Worm (Caenorhabditis elegans) whole organism, late embryonic: ENCODE results near the gene btb-16.

Experiments used
- C38D4.7 ChIP-seq: fragments of 200-800 bp; sonication (Bioruptor generic); optimal IDR thresholded peaks from 2 replicates; lab custom pipeline; 2018; ENCODE audit warnings: mild to moderate bottlenecking, missing genetic modification characterization, moderate library complexity, missing compliant biosample characterization
- F13H6.1 ChIP-seq: sonication (generic microtip); optimal IDR thresholded peaks from 2 replicates; lab custom pipeline; 2016; ENCODE audit warnings: missing genetic modification characterization, missing compliant biosample characterization
- T23F11.4 ChIP-seq: fragments of 200-800 bp; sonication (Bioruptor generic); optimal IDR thresholded peaks from 2 replicates; lab custom pipeline; 2018; ENCODE audit warnings: mild to moderate bottlenecking, missing genetic modification characterization, missing compliant biosample characterization
- Y22D7AL.16 ChIP-seq: sonication (generic microtip); optimal IDR thresholded peaks from 2 replicates; lab custom pipeline; 2016; ENCODE audit warnings: missing genetic modification characterization, missing compliant biosample characterization
- ahr-1 ChIP-seq: sonication (generic microtip); optimal IDR thresholded peaks from 2 replicates; lab custom pipeline; 2016; ENCODE audit warnings: missing genetic modification characterization, missing compliant biosample characterization
- ama-1 ChIP-seq: fragments of 150-350 bp; optimal IDR thresholded peaks from 2 replicates; lab custom pipeline; 2014
- ceh-14 ChIP-seq: sonication (generic microtip); optimal IDR thresholded peaks from 2 replicates; lab custom pipeline; 2016; ENCODE audit warnings: missing genotype, missing genetic modification characterization, missing compliant biosample characterization
- ceh-18 ChIP-seq: sonication (generic microtip); optimal IDR thresholded peaks from 2 replicates; lab custom pipeline; 2016; ENCODE audit warnings: missing genetic modification characterization, missing compliant biosample characterization
- ceh-2 ChIP-seq: sonication (generic microtip); optimal IDR thresholded peaks from 2 replicates; lab custom pipeline; 2016; ENCODE audit warnings: missing genotype, missing genetic modification characterization, missing compliant biosample characterization
- ceh-34 ChIP-seq: sonication (generic microtip); optimal IDR thresholded peaks from 2 replicates; lab custom pipeline; 2016; ENCODE audit warnings: mild to moderate bottlenecking, missing genetic modification characterization, missing compliant biosample characterization
- ceh-45 ChIP-seq: fragments of 200-800 bp; sonication (Bioruptor generic); IDR thresholded peaks from 2 replicates; pipeline ENCODE4 v1.3.6; 2022; ENCODE audit warnings: missing genetic modification reagents, missing genetic modification characterization, missing compliant biosample characterization
- ceh-48 ChIP-seq: sonication (generic microtip); optimal IDR thresholded peaks from 2 replicates; lab custom pipeline; 2016; ENCODE audit warnings: missing genetic modification characterization, inconsistent platforms, missing compliant biosample characterization
- ceh-6 ChIP-seq: fragments of 200-800 bp; sonication (Bioruptor generic); optimal IDR thresholded peaks from 2 replicates; lab custom pipeline; 2018; ENCODE audit warnings: mild to moderate bottlenecking, missing genetic modification characterization, missing compliant biosample characterization
- dmd-4 ChIP-seq: sonication (generic microtip); optimal IDR thresholded peaks from 2 replicates; lab custom pipeline; 2016; ENCODE audit warnings: borderline replicate concordance, missing genetic modification characterization, missing compliant biosample characterization
- elt-2 ChIP-seq: sonication (generic microtip); optimal IDR thresholded peaks from 2 replicates; lab custom pipeline; 2016; ENCODE audit warnings: missing genetic modification reagents, missing genetic modification characterization, missing compliant biosample characterization
- elt-4 ChIP-seq: sonication (generic microtip); optimal IDR thresholded peaks from 2 replicates; lab custom pipeline; 2016; ENCODE audit warnings: missing genetic modification characterization, missing compliant biosample characterization
- ets-4 ChIP-seq: sonication (generic microtip); optimal IDR thresholded peaks from 2 replicates; lab custom pipeline; 2016; ENCODE audit warnings: missing genetic modification characterization, missing compliant biosample characterization
- eyg-1 ChIP-seq: sonication (generic microtip); optimal IDR thresholded peaks from 2 replicates; lab custom pipeline; 2016; ENCODE audit warnings: missing genotype, missing genetic modification characterization, missing compliant biosample characterization
- fkh-6 ChIP-seq: sonication (generic microtip); optimal IDR thresholded peaks from 2 replicates; lab custom pipeline; 2016; ENCODE audit warnings: missing genetic modification characterization, missing compliant biosample characterization
- hlh-13 ChIP-seq: fragments of 200-800 bp; sonication (Bioruptor generic); optimal IDR thresholded peaks from 2 replicates; lab custom pipeline; 2018; ENCODE audit warnings: mild to moderate bottlenecking, missing genetic modification characterization, missing compliant biosample characterization
- hlh-30 ChIP-seq: sonication (generic microtip); optimal IDR thresholded peaks from 2 replicates; lab custom pipeline; 2017; ENCODE audit warnings: antibody characterized with exemption, missing genetic modification characterization, missing compliant biosample characterization; ENCODE audit not compliant: insufficient read depth
- hlh-8 ChIP-seq: sonication (generic microtip); optimal IDR thresholded peaks from 2 replicates; lab custom pipeline; 2016; ENCODE audit warnings: missing genotype, missing genetic modification characterization, missing compliant biosample characterization
- lin-11 ChIP-seq: fragments of 200-800 bp; sonication (Bioruptor generic); optimal IDR thresholded peaks from 2 replicates; lab custom pipeline; 2018; ENCODE audit warnings: mild to moderate bottlenecking, missing genetic modification characterization, missing compliant biosample characterization
- madf-2 ChIP-seq: sonication (generic microtip); optimal IDR thresholded peaks from 2 replicates; lab custom pipeline; 2017; ENCODE audit warnings: missing genetic modification characterization, missing compliant biosample characterization
- mec-3 ChIP-seq: sonication (generic microtip); optimal IDR thresholded peaks from 2 replicates; lab custom pipeline; 2016; ENCODE audit warnings: borderline replicate concordance, missing genetic modification characterization, missing compliant biosample characterization
- nhr-232 ChIP-seq: sonication (generic microtip); optimal IDR thresholded peaks from 2 replicates; lab custom pipeline; 2016; ENCODE audit warnings: missing genetic modification characterization, missing compliant biosample characterization
- npax-4 ChIP-seq: sonication (generic microtip); optimal IDR thresholded peaks from 2 replicates; lab custom pipeline; 2016; ENCODE audit warnings: missing genetic modification characterization, missing compliant biosample characterization
- pat-9 ChIP-seq: fragments of 200-800 bp; sonication (Bioruptor generic); optimal IDR thresholded peaks from 2 replicates; lab custom pipeline; 2018; ENCODE audit warnings: mild to moderate bottlenecking, missing genetic modification characterization, moderate library complexity, missing compliant biosample characterization
- pax-1 ChIP-seq: fragments of 150-350 bp; optimal IDR thresholded peaks from 2 replicates; lab custom pipeline; 2014; ENCODE audit warnings: missing biosample characterization, missing genetic modification characterization
- pha-2 ChIP-seq: sonication (generic microtip); optimal IDR thresholded peaks from 2 replicates; lab custom pipeline; 2017; ENCODE audit warnings: mild to moderate bottlenecking, missing genetic modification characterization, missing compliant biosample characterization
- pros-1 ChIP-seq: fragments of 150-350 bp; optimal IDR thresholded peaks from 2 replicates; lab custom pipeline; 2014; ENCODE audit warnings: missing biosample characterization, missing genetic modification reagents, missing genetic modification characterization
- ref-2 ChIP-seq: sonication (generic microtip); optimal IDR thresholded peaks from 2 replicates; lab custom pipeline; 2016; ENCODE audit warnings: missing genetic modification characterization, missing compliant biosample characterization
- rnt-1 ChIP-seq: sonication (generic microtip); optimal IDR thresholded peaks from 2 replicates; lab custom pipeline; 2016; ENCODE audit warnings: missing genetic modification characterization, missing compliant biosample characterization
- sox-2 ChIP-seq: fragments of 200-800 bp; sonication (Bioruptor generic); IDR thresholded peaks from 2 replicates; pipeline ENCODE4 v1.3.6; 2022; ENCODE audit warnings: missing genetic modification reagents, missing genetic modification characterization, missing compliant biosample characterization
- sox-4 ChIP-seq: sonication (generic microtip); optimal IDR thresholded peaks from 2 replicates; lab custom pipeline; 2017; ENCODE audit warnings: mild to moderate bottlenecking, missing genetic modification characterization, inconsistent platforms, missing compliant biosample characterization
- tbx-2 ChIP-seq: sonication (generic microtip); optimal IDR thresholded peaks from 2 replicates; lab custom pipeline; 2016; ENCODE audit warnings: missing genetic modification characterization, missing compliant biosample characterization
- tbx-7 ChIP-seq: sonication (generic microtip); optimal IDR thresholded peaks from 2 replicates; lab custom pipeline; 2016; ENCODE audit warnings: missing genotype, missing genetic modification characterization, missing compliant biosample characterization
- unc-42 ChIP-seq: sonication (generic microtip); optimal IDR thresholded peaks from 2 replicates; lab custom pipeline; 2016; ENCODE audit warnings: missing genotype, missing genetic modification characterization, missing compliant biosample characterization
- unc-55 ChIP-seq: sonication (generic microtip); optimal IDR thresholded peaks from 2 replicates; lab custom pipeline; 2017; ENCODE audit warnings: missing biosample characterization, missing genetic modification reagents, missing genetic modification characterization
- zip-5 ChIP-seq: sonication (generic microtip); optimal IDR thresholded peaks from 2 replicates; lab custom pipeline; 2016; ENCODE audit warnings: missing genetic modification characterization, missing compliant biosample characterization
- ztf-16 ChIP-seq: sonication (generic microtip); optimal IDR thresholded peaks from 2 replicates; lab custom pipeline; 2017; ENCODE audit warnings: missing genetic modification characterization, missing compliant biosample characterization

The btb-16 gene

DNA sequence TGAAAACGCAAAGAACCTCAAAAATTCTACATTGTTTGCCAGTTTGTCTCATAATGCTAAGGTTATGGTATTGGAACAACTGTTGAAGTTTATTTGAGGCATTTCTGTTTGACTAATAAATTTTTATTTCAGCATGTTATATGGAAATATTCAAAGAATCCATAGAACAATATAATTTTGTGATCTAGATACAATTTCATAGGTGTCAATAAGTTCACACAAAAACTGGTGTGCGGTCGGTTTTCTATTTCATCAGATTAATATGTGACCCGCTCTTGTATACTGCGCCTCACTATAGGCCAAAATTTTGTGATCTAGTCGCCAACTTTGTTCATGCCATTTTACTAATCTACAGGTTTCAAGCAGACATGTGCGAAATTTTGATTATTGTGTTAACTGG lies 2.8 kb downstream of the btb-16 start, which contains the start of gene btb-22:
TSS of gene btb-22 (plus strand) at position 301 of the 400 bp plus-strand sequence.
- TF ChIP-seq hlh-8, result no peak
- no peak for TF ChIP-seq zip-5 (tag; lab: Kevin White, UChicago)
- TF ChIP-seq lin-11 (tag; lab: Kevin White, UChicago), result no peak
- TF ChIP-seq, all 69 proteins: peak for 0

DNA sequence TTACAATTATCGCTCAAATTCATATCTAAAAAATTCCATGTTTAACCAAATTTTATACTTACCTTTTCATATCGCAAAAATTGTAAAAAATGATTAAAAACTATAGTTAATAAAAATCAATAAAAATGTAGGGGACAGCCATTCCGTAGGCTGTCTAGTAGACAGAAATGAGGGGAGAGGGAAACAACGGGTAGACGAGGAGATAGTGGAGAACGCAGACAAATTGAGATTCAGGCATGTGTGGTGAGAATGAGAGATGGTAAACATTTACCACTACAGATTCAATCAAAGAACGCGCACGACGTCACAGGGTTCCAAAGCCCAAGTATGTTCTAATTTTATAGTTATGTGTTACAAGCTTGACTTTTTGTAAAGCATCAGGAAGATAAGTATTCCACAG lies 6.9 kb downstream of the btb-16 start:
- TF ChIP-seq unc-42 (no peak), ama-1 (lab: Kevin White, UChicago) (peak; percentile 4), ceh-48 (peak; percentile 45), hlh-30 (no peak), ztf-16 (no peak), unc-55 (GFP tag; lab: Kevin White, UChicago) (peak; percentile 21), ets-4 (tag; lab: Kevin White, UChicago) (no peak), ceh-2 (no peak), ref-2 (tag; lab: Kevin White, UChicago) (no peak)
- TF ChIP-seq, all 69 proteins: peak for 3

DNA sequence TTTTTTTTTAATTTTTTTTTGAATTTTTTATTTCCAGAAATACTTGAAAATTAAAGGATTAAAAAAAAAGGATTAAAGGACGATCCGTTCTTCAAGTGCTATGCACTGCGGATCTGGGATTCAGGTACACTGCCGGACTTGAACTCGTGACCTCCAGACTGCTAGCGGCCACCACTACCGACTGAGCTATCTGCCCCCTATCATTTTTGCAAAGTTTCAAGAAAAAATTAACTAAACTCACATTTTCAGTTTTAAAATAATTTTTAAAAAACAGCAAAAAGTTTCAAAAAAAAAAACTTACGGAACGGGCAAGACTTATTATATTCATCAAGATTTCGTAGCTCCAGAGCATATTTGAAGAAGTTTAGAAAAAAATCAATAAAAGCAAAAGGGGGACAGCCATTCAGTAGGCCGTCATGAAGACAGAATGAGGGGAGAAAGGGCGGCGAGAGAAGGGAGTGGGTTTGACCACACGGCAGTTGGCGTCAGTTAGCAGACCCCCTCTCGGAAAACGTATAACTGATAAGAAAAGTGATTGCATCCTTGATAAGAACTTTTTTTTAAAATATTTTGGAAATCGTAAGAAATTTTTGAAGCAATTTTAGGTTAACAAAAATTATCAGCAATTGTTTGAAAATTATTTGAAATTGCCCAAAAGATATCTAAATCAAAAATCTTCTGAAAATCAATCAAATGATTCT lies 14.4 kb downstream of the btb-16 start:
- TF ChIP-seq ceh-18 (tag; lab: Kevin White, UChicago) (no peak), tbx-2 (no peak), ceh-6 (no peak), sox-4 (tag; lab: Kevin White, UChicago) (no peak), mec-3 (no peak), sox-2 (GFP tag; lab: Robert Waterston, UW) (no peak), elt-4 (tag; lab: Kevin White, UChicago) (no peak), ceh-45 (GFP tag; lab: Robert Waterston, UW) (no peak), ahr-1 (no peak), npax-4 (tag; lab: Kevin White, UChicago) (no peak), ceh-48 (peak; percentile 73), ceh-14 (tag; lab: Kevin White, UChicago) (no peak), rnt-1 (tag; lab: Kevin White, UChicago) (peak; percentile 12), ets-4 (tag; lab: Kevin White, UChicago) (no peak), F13H6.1 (no peak), Y22D7AL.16 (tag; lab: Kevin White, UChicago) (no peak), T23F11.4 (GFP tag; lab: Kevin White, UChicago) (no peak), elt-2 (tag; lab: Kevin White, UChicago) (peak; percentile 68), hlh-13 (no peak), ceh-2 (no peak)

DNA sequence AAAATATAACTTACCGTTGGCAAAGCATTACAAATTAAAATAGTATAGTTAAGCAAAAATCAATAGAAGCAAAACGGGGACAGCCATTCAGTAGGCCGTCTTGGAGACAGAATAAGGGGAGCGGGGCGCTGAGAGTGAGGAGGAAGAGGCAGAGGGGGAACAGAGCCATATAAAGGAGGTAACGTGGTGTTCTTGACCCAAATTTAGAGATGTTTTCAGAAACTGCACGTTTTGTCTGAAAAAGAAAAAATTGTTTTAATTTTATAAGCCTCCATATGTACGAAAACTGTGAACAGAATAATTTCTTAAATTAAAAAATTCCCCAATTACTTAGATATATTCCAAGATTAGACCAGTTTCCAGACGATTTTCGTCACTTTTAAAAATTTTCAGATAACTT lies 16.8 kb downstream of the btb-16 start, which contains the start of gene F39E9.6:
TSS of gene F39E9.6 (minus strand) at position 101 of the 400 bp plus-strand sequence.
- TF ChIP-seq hlh-30, result no peak
- no peak for TF ChIP-seq eyg-1 (tag; lab: Kevin White, UChicago)
- no peak for TF ChIP-seq zip-5 (tag; lab: Kevin White, UChicago)
- no peak for TF ChIP-seq tbx-7 (tag; lab: Kevin White, UChicago)
- TF ChIP-seq fkh-6 (tag; lab: Kevin White, UChicago), result no peak
- TF ChIP-seq pha-2, result no peak
- TF ChIP-seq pax-1, result no peak
- TF ChIP-seq ceh-34, result no peak
- no peak for TF ChIP-seq sox-2 (GFP tag; lab: Robert Waterston, UW)
- no peak for TF ChIP-seq pat-9 (tag; lab: Kevin White, UChicago)
- TF ChIP-seq C38D4.7 (GFP tag; lab: Kevin White, UChicago), result no peak
- no peak for TF ChIP-seq dmd-4 (tag; lab: Kevin White, UChicago)
- TF ChIP-seq nhr-232, result no peak
- no peak for TF ChIP-seq ref-2 (tag; lab: Kevin White, UChicago)
- no peak for TF ChIP-seq ceh-6
- TF ChIP-seq unc-55 (GFP tag; lab: Kevin White, UChicago), result no peak
- no peak for TF ChIP-seq pros-1 (tag; lab: Kevin White, UChicago)
- TF ChIP-seq Y22D7AL.16 (tag; lab: Kevin White, UChicago), result no peak
- no peak for TF ChIP-seq madf-2 (tag; lab: Kevin White, UChicago)
